Fruit fly (Drosophila melanogaster): ENCODE results near the gene ArgRS-m.

The ArgRS-m gene

DNA sequence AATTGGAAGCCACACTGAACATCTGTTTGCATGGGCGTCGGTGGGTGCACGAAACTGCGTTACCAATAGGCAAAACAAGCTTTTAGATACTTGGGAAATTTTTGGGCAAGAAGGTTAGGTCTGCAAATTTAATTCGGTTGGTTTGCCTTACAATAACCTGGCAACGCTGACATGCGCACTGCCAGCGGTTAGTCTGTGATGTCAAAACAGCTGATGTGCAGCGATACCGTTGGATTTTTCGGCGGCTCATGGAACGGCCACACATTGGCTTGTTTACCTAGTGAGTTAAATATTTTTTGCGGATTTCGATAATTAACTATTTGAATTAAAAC, at the start of gene ArgRS-m (continued):
- peak; percentile 79 for TF ChIP-seq Hr4 (GFP tag; optimal IDR thresholded peaks at IDR 0.05)
- TF ChIP-seq achi (GFP tag; optimal IDR thresholded peaks at IDR 0.05) = peak; percentile 59
- TF ChIP-seq fd59A (GFP tag; optimal IDR thresholded peaks at IDR 0.05) = no peak
- TF ChIP-seq CG34406 (GFP tag; optimal IDR thresholded peaks at IDR 0.05) = peak; percentile 53
- peak; percentile 59 for TF ChIP-seq topi (GFP tag; optimal IDR thresholded peaks at IDR 0.05)
- peak; percentile 41 for TF ChIP-seq Ets21C (GFP tag; optimal IDR thresholded peaks at IDR 0.05)
- TF ChIP-seq CG16779 (tag; optimal IDR thresholded peaks at IDR 0.05) = no peak
- TF ChIP-seq pdm3 (GFP tag; optimal IDR thresholded peaks at IDR 0.05) = peak; percentile 67

DNA sequence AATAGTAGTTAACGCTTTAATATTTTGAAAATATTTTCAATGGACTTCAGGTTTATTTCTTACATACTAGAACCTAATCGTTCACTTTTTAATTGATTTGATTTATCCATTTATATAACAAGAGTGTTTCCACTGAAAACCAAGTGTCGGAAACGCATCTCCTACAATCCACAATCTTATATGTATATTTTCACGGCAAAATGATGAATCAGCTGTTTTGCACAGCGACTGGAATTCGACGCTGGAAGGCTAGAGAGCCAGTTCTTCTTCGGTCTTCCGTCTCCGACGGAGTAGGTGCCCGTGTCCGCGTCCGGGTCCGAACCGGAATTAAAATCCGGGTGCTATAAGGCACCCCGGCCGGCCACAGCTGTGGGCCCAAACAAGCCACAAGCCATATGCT, 2.4 kb upstream of the ArgRS-m start:
- TF ChIP-seq CG34406 (GFP tag; optimal IDR thresholded peaks at IDR 0.05) = no peak
- peak; percentile 22 for TF ChIP-seq Eip78C (GFP tag)

DNA sequence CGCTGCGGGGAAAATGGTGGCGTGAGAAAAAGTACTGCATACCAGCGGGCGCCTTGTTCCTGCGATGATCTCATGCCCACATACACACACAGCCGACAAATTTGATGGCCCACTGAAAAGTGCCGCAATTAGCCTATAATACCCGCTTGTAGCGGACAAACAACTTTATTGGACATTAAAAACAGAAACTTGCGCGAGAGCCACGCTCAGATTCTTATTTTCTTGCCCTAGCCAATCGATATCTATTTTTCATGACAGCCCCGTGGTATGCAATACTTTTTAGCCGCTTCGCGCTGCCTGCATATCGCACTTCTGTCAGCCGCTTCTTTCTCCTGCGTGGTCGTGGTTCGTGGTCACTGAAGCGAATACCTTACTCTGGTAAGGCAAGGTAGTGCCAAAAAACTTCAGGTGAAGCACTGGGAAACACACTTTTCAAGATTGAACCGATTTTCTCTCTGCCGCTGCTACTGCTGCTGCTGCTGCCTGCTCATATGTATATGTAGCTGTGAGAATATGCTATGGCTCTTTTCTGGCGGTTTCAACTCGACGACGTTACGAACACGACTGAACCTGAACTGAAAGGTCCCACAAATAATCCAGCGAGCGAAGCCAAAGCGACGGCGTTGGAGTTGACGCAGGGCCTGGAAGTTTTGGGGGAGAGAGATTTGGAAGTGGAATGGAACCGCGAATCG, 532 bp upstream of the ArgRS-m start, which contains the start of gene CG17816:
Gene CG17816, minus strand, starts transcription at position 567 of the 692 bp plus-strand sequence.
- TF ChIP-seq ss (GFP tag; optimal IDR thresholded peaks at IDR 0.05) = peak in 1 of 2 experiments; percentile 2
- no peak for TF ChIP-seq CG10669 (GFP tag; optimal IDR thresholded peaks at IDR 0.05)
- TF ChIP-seq salr (GFP tag; optimal IDR thresholded peaks at IDR 0.05) = no peak
- no peak for TF ChIP-seq net (GFP tag; optimal IDR thresholded peaks at IDR 0.05)
- TF ChIP-seq Eip78C (GFP tag) = peak; percentile 82
- TF ChIP-seq Hr38 (GFP tag; optimal IDR thresholded peaks at IDR 0.05) = no peak
- TF ChIP-seq svp (GFP tag) = peak; percentile 96
- peak; percentile 38 for TF ChIP-seq Sox102F (GFP tag; optimal IDR thresholded peaks at IDR 0.05)
- TF ChIP-seq CG6854 (GFP tag; optimal IDR thresholded peaks at IDR 0.05) = peak; percentile 38

DNA sequence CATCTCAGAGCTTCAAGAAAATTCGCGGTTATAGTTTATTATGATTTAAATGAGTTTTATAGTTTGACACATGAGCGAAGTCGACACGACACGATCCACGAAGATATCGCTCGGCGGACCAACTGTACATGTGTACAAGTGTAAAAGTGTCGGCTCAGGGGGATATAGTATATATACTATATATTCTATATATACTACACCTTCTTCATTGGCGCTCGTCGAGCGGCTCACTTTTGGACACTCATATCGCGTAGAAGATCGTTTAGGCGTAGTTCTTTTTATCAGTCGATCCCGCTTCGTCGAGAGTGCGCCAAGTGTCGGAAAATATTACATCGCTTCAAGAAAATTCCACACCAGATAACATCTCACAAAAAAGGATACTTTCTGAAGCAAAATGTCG, 4.2 kb downstream of the ArgRS-m start, which contains the start of gene wtrw:
Gene wtrw, plus strand, starts transcription at position 301 of the 400 bp plus-strand sequence.
- no peak for TF ChIP-seq Ets21C (GFP tag; optimal IDR thresholded peaks at IDR 0.05)
- no peak for TF ChIP-seq CG9139 (GFP tag; optimal IDR thresholded peaks at IDR 0.05)
- no peak for TF ChIP-seq ss (GFP tag; optimal IDR thresholded peaks at IDR 0.05)
- TF ChIP-seq OdsH (GFP tag; optimal IDR thresholded peaks at IDR 0.05) = no peak
- TF ChIP-seq Gug (GFP tag; IDR thresholded peaks at IDR 0.05) = no peak
- no peak for TF ChIP-seq fd59A (GFP tag; optimal IDR thresholded peaks at IDR 0.05)
- no peak for TF ChIP-seq Eip93F (GFP tag; optimal IDR thresholded peaks at IDR 0.05)
- no peak for TF ChIP-seq CG15336 (GFP tag; IDR thresholded peaks at IDR 0.05)
- TF ChIP-seq CG10669 (GFP tag; optimal IDR thresholded peaks at IDR 0.05) = no peak
- TF ChIP-seq vri (GFP tag; optimal IDR thresholded peaks at IDR 0.05) = no peak
- no peak for TF ChIP-seq esn (GFP tag; optimal IDR thresholded peaks at IDR 0.05)
- TF ChIP-seq CG8119 (GFP tag; IDR thresholded peaks at IDR 0.05) = no peak
- no peak for TF ChIP-seq CG32006 (GFP tag; optimal IDR thresholded peaks at IDR 0.05)
- TF ChIP-seq Hr4 (GFP tag; optimal IDR thresholded peaks at IDR 0.05) = no peak
- no peak for TF ChIP-seq Eip78C (GFP tag)
- TF ChIP-seq fd85E (GFP tag; optimal IDR thresholded peaks at IDR 0.05) = no peak
- no peak for TF ChIP-seq CG3032 (tag; optimal IDR thresholded peaks at IDR 0.05)
- TF ChIP-seq pdm3 (GFP tag; optimal IDR thresholded peaks at IDR 0.05) = no peak

DNA sequence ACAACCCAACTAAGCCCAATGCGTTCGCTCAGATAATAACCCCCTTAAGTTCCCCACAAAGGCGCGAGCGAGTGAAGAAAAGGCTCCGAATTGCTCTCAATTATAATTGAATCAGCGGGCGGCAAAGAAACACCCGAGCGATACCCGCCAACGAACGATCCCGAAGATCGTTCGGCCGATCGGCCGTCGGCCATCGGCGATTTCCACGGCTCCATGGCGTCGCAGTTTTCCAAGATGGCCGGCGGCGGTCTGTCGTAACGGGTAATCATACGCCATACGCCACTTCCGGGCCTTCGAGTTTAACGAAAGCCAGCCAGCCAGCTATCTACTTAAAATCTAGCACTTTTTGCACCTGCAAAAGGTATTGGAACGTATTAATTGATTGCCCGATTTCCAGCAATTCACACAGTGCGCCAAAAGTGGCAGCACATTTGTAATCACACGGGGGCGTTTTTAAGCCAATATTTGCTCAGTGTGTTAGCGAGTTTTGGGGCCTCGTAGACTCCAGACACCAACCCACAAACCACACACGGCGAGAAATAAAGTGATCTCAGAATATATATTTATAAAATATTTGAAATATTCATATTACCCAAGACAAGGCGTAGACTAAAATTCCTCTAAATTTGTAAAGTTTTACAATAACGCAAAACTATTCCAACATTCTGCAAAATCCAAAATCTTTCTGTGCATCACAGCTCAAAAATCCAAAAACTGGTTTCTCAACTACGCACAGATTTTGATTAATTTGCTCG, 5.6 kb downstream of the ArgRS-m start:
- TF ChIP-seq Met (GFP tag; optimal IDR thresholded peaks at IDR 0.05) = no peak
- peak; percentile 83 for TF ChIP-seq eg (GFP tag; IDR thresholded peaks at IDR 0.05)
- peak; percentile 25 for TF ChIP-seq CG1621 (tag; optimal IDR thresholded peaks at IDR 0.05)
- no peak for TF ChIP-seq Blimp-1 (GFP tag; optimal IDR thresholded peaks at IDR 0.05)
- no peak for TF ChIP-seq CG34406 (GFP tag; optimal IDR thresholded peaks at IDR 0.05)
- peak; percentile 10 for TF ChIP-seq CG6854 (GFP tag; optimal IDR thresholded peaks at IDR 0.05)
- no peak for TF ChIP-seq cyc (GFP tag; optimal IDR thresholded peaks at IDR 0.05)
- peak; percentile 4 for TF ChIP-seq pdm3 (GFP tag; optimal IDR thresholded peaks at IDR 0.05)
- TF ChIP-seq Hr38 (GFP tag; optimal IDR thresholded peaks at IDR 0.05) = no peak
- TF ChIP-seq Ets96B (tag; optimal IDR thresholded peaks at IDR 0.05) = no peak
- TF ChIP-seq CG3032 (tag; optimal IDR thresholded peaks at IDR 0.05) = peak; percentile 46
- no peak for TF ChIP-seq Sox102F (GFP tag; optimal IDR thresholded peaks at IDR 0.05)
- TF ChIP-seq dac (GFP tag; optimal IDR thresholded peaks at IDR 0.05) = no peak
- peak; percentile 24 for TF ChIP-seq CG11762 (GFP tag; optimal IDR thresholded peaks at IDR 0.05; ENCODE audit: insufficient read depth)
- TF ChIP-seq achi (GFP tag; optimal IDR thresholded peaks at IDR 0.05) = peak; percentile 54
- no peak for TF ChIP-seq Sox14 (GFP tag; optimal IDR thresholded peaks at IDR 0.05)
- peak; percentile 7 for TF ChIP-seq CG9139 (GFP tag; optimal IDR thresholded peaks at IDR 0.05)
- TF ChIP-seq CG6808 (GFP tag; optimal IDR thresholded peaks at IDR 0.05) = peak; percentile 42
- no peak for TF ChIP-seq CG8632 (GFP tag; optimal IDR thresholded peaks at IDR 0.05)
- TF ChIP-seq Gug (GFP tag; IDR thresholded peaks at IDR 0.05) = peak; percentile 45; the same call in 1 of the 2 replicates
- no peak for TF ChIP-seq Ets21C (GFP tag; optimal IDR thresholded peaks at IDR 0.05)
- peak; percentile 68 for TF ChIP-seq Lpt (GFP tag; optimal IDR thresholded peaks at IDR 0.05)

Data from whole organism, prepupa.